Worm (Caenorhabditis elegans) whole organism, early embryonic: ENCODE data around the gene ilcr-2.

Source experiments
- aly-1 ChIP-seq: sonication (generic microtip); optimal IDR thresholded peaks from 2 replicates; lab custom pipeline; 2016; ENCODE audit warnings: missing genetic modification characterization, missing compliant biosample characterization
- ama-1 ChIP-seq: fragments of 150-350 bp; optimal IDR thresholded peaks from 2 replicates; lab custom pipeline; 2014
- ceh-36 ChIP-seq: sonication (generic microtip); optimal IDR thresholded peaks from 2 replicates; lab custom pipeline; 2016; ENCODE audit warnings: missing genetic modification characterization, inconsistent platforms, missing compliant biosample characterization
- ets-7 ChIP-seq: sonication (generic microtip); optimal IDR thresholded peaks from 2 replicates; lab custom pipeline; 2016; ENCODE audit warnings: missing genotype, missing genetic modification characterization, missing compliant biosample characterization
- flt-1 ChIP-seq: fragments of 200-800 bp; sonication (Bioruptor generic); IDR thresholded peaks from 2 replicates; pipeline ENCODE4 v1.3.6; 2022; ENCODE audit warnings: missing genetic modification characterization, missing compliant biosample characterization
- hmbx-1 ChIP-seq: sonication (generic microtip); optimal IDR thresholded peaks from 2 replicates; lab custom pipeline; 2016; ENCODE audit warnings: mild to moderate bottlenecking, missing genetic modification characterization, missing compliant biosample characterization
- hnd-1 ChIP-seq: sonication (generic microtip); optimal IDR thresholded peaks from 2 replicates; lab custom pipeline; 2016; ENCODE audit warnings: missing genetic modification characterization, missing compliant biosample characterization
- pes-1 ChIP-seq: fragments of 200-800 bp; sonication (Bioruptor generic); IDR thresholded peaks from 2 replicates; pipeline ENCODE4 v1.3.6; 2022; ENCODE audit warnings: missing genetic modification reagents, missing genetic modification characterization, missing compliant biosample characterization
- scrt-1 ChIP-seq: fragments of 200-800 bp; sonication (Bioruptor generic); IDR thresholded peaks from 2 replicates; pipeline ENCODE4 v1.3.6; 2022; ENCODE audit warnings: missing genetic modification characterization, missing compliant biosample characterization
- sea-1 ChIP-seq: fragments of 200-800 bp; sonication (Bioruptor generic); conservative IDR thresholded peaks from 2 replicates; pipeline ENCODE4 v1.3.6; 2022; ENCODE audit warnings: missing genetic modification characterization, missing compliant biosample characterization
- tbx-11 ChIP-seq: fragments of 200-800 bp; sonication (Bioruptor generic); IDR thresholded peaks from 2 replicates; pipeline ENCODE4 v1.3.6; 2022; ENCODE audit warnings: missing genetic modification characterization, missing compliant biosample characterization
- tra-4 ChIP-seq: sonication (generic microtip); optimal IDR thresholded peaks from 2 replicates; lab custom pipeline; 2017; ENCODE audit warnings: missing genetic modification characterization, missing compliant biosample characterization

DNA sequence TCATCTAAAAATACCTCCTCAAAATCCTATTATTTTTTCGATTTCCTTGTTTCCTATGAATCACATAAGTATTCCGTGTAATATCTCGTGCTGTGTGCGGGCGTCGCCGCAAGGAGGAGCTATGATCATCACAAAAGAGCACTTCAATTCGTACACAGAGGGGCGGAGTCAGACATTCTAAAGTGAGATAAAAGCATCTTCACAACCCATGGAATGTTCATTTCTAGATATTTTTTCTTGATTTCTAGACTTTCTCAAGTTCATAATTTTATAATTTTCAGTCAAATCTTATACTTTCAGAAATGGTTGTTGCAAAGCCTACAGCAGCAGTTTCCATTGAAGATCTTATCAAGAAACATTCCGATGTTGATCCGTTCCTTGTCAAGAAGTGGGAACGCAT, 27.7 kb upstream of the ilcr-2 start, which contains the start of gene cex-1:
- TF ChIP-seq ceh-36 (tag; lab: Kevin White, UChicago) (no peak), pes-1 (GFP tag; lab: Robert Waterston, UW) (no peak), tra-4 (tag; lab: Kevin White, UChicago) (no peak), hmbx-1 (tag; lab: Kevin White, UChicago) (no peak), flt-1 (no peak), sea-1 (GFP tag; lab: Robert Waterston, UW) (no peak), aly-1 (no peak), ama-1 (lab: Kevin White, UChicago) (no peak), ets-7 (tag; lab: Kevin White, UChicago) (no peak), tbx-11 (GFP tag; lab: Robert Waterston, UW) (no peak), hnd-1 (tag; lab: Kevin White, UChicago) (no peak), scrt-1 (GFP tag; lab: Robert Waterston, UW) (no peak)
